Fruit fly (Drosophila melanogaster) whole organism, embryonic: ENCODE measurements around the gene CG3544.

ENCODE experiments used
- Aef1 ChIP-seq: fragments of 200-800 bp; sonication (Bioruptor generic); IDR thresholded peaks from 3 replicates; pipeline ENCODE4 v1.3.6; 2022; ENCODE audit warnings: missing biosample characterization, missing genetic modification characterization
- Asciz ChIP-seq: fragments of 200-800 bp; sonication (Bioruptor generic); optimal IDR thresholded peaks from 2 replicates; lab custom pipeline; 2017; ENCODE audit warnings: missing biosample characterization, mild to moderate bottlenecking, missing genetic modification characterization, missing genetic modification reagents
- BtbVII ChIP-seq: fragments of 200-800 bp; sonication (Bioruptor generic); optimal IDR thresholded peaks from 3 replicates; lab custom pipeline; 2017; ENCODE audit warnings: missing biosample characterization, mild to moderate bottlenecking, missing genetic modification characterization
- CG10462 ChIP-seq: fragments of 200-800 bp; sonication (Bioruptor generic); optimal IDR thresholded peaks from 2 replicates; lab custom pipeline; 2016; ENCODE audit warnings: missing biosample characterization, missing genetic modification characterization
- CG11247 ChIP-seq: fragments of 200-800 bp; sonication (Bioruptor generic); IDR thresholded peaks from 2 replicates; pipeline ENCODE4 v1.3.6; 2022; ENCODE audit warnings: missing biosample characterization, missing genetic modification characterization
- CG11456 ChIP-seq: fragments of 200-800 bp; sonication (Bioruptor generic); IDR thresholded peaks from 3 replicates; pipeline ENCODE4 v1.3.6; 2022; ENCODE audit warnings: missing biosample characterization, missing genetic modification characterization
- CG12155 ChIP-seq: fragments of 200-800 bp; sonication (Bioruptor generic); optimal IDR thresholded peaks from 3 replicates; lab custom pipeline; 2016; ENCODE audit warnings: missing biosample characterization, missing genetic modification characterization
- CG12391 ChIP-seq: fragments of 200-800 bp; sonication (Bioruptor generic); optimal IDR thresholded peaks from 3 replicates; lab custom pipeline; 2018; ENCODE audit warnings: missing biosample characterization, mild to moderate bottlenecking, missing genetic modification characterization, moderate library complexity
- CG14667 ChIP-seq: fragments of 200-800 bp; sonication (Bioruptor generic); IDR thresholded peaks from 2 replicates; pipeline ENCODE4 v1.3.6; 2022; ENCODE audit warnings: missing biosample characterization, missing genetic modification characterization
- CG15073 ChIP-seq: fragments of 200-800 bp; sonication (Bioruptor generic); optimal IDR thresholded peaks from 2 replicates; lab custom pipeline; 2016; ENCODE audit warnings: missing biosample characterization, missing genetic modification characterization
- CG1647 ChIP-seq: fragments of 200-800 bp; sonication (Bioruptor generic); optimal IDR thresholded peaks from 3 replicates; lab custom pipeline; 2016; ENCODE audit warnings: missing biosample characterization, missing genetic modification characterization
- CG17385 ChIP-seq: fragments of 200-800 bp; sonication (Bioruptor generic); optimal IDR thresholded peaks from 3 replicates; lab custom pipeline; 2018; ENCODE audit warnings: missing biosample characterization, mild to moderate bottlenecking, missing genetic modification characterization
- CG2120 ChIP-seq: fragments of 200-800 bp; sonication (Bioruptor generic); optimal IDR thresholded peaks from 3 replicates; lab custom pipeline; 2016; ENCODE audit warnings: missing biosample characterization, missing genetic modification characterization
- CG2712 ChIP-seq: fragments of 200-800 bp; optimal IDR thresholded peaks from 3 replicates; lab custom pipeline; 2019; ENCODE audit warnings: missing biosample characterization, mild to moderate bottlenecking, missing genetic modification characterization, moderate library complexity
- CG31441 ChIP-seq: fragments of 200-800 bp; sonication (Bioruptor generic); IDR thresholded peaks from 2 replicates; pipeline ENCODE4 v1.3.6; 2022; ENCODE audit warnings: missing biosample characterization, missing genetic modification characterization
- CG32767 ChIP-seq: fragments of 200-800 bp; sonication (Bioruptor generic); IDR thresholded peaks from 2 replicates; pipeline ENCODE4 v1.3.6; 2022; ENCODE audit warnings: missing biosample characterization, missing genetic modification characterization
- CG3281 ChIP-seq: fragments of 200-800 bp; sonication (Bioruptor generic); optimal IDR thresholded peaks from 3 replicates; lab custom pipeline; 2017; ENCODE audit warnings: missing biosample characterization, mild to moderate bottlenecking, missing genetic modification characterization
- CG3995 ChIP-seq: fragments of 200-800 bp; sonication (Bioruptor generic); optimal IDR thresholded peaks from 3 replicates; lab custom pipeline; 2016; ENCODE audit warnings: missing biosample characterization, missing genetic modification characterization
- CG4404 ChIP-seq: fragments of 200-800 bp; sonication (Bioruptor generic); IDR thresholded peaks from 2 replicates; pipeline ENCODE4 v1.3.6; 2022; ENCODE audit warnings: missing biosample characterization, missing genetic modification characterization
- CG4854 ChIP-seq: fragments of 200-800 bp; sonication (Bioruptor generic); optimal IDR thresholded peaks from 2 replicates; lab custom pipeline; 2016; ENCODE audit warnings: missing biosample characterization, missing genetic modification characterization, inconsistent platforms
- CG7357 ChIP-seq: fragments of 200-800 bp; sonication (Bioruptor generic); IDR thresholded peaks from 3 replicates; pipeline ENCODE4 v1.3.6; 2022; ENCODE audit warnings: missing biosample characterization, missing genetic modification characterization
- Camta ChIP-seq: fragments of 200-800 bp; sonication (Bioruptor generic); optimal IDR thresholded peaks from 2 replicates; lab custom pipeline; 2016; ENCODE audit warnings: missing biosample characterization, missing genetic modification characterization
- Chrac-16 ChIP-seq: fragments of 200-800 bp; sonication (Bioruptor generic); optimal IDR thresholded peaks from 3 replicates; lab custom pipeline; 2016; ENCODE audit warnings: missing biosample characterization, missing genetic modification characterization
- Deaf1 ChIP-seq: fragments of 200-800 bp; optimal IDR thresholded peaks from 3 replicates; lab custom pipeline; 2019; ENCODE audit warnings: missing biosample characterization, mild to moderate bottlenecking, missing genetic modification characterization, moderate library complexity
- Hmr ChIP-seq: fragments of 200-800 bp; sonication (Bioruptor generic); optimal IDR thresholded peaks from 3 replicates; lab custom pipeline; 2017; ENCODE audit warnings: mild to moderate bottlenecking, missing biosample characterization, missing genetic modification reagents, missing genetic modification characterization
- Hr3 ChIP-seq: fragments of 200-800 bp; sonication (Bioruptor generic); optimal IDR thresholded peaks from 3 replicates; lab custom pipeline; 2016; ENCODE audit warnings: missing biosample characterization, missing genetic modification characterization
- Mes4 ChIP-seq: fragments of 200-800 bp; sonication (Bioruptor generic); optimal IDR thresholded peaks from 2 replicates; lab custom pipeline; 2016; ENCODE audit warnings: missing biosample characterization, missing genetic modification characterization
- Oaz ChIP-seq: fragments of 200-800 bp; sonication (Bioruptor generic); IDR thresholded peaks from 2 replicates; pipeline ENCODE4 v1.3.6; 2022; ENCODE audit warnings: missing biosample characterization, missing genetic modification characterization
- Scr ChIP-seq: fragments of 200-800 bp; sonication (Bioruptor generic); IDR thresholded peaks from 2 replicates; pipeline ENCODE4 v1.3.6; 2022; ENCODE audit warnings: missing biosample characterization, missing genetic modification characterization; ENCODE audit not compliant: partially characterized antibody
- Sox100B ChIP-seq: fragments of 200-800 bp; sonication (Bioruptor generic); optimal IDR thresholded peaks from 3 replicates; lab custom pipeline; 2018; ENCODE audit warnings: missing biosample characterization, mild to moderate bottlenecking, missing genetic modification characterization
- Taf1 ChIP-seq: fragments of 200-800 bp; sonication (Bioruptor generic); IDR thresholded peaks from 2 replicates; pipeline ENCODE4 v1.3.6; 2022; ENCODE audit warnings: missing biosample characterization, missing genetic modification characterization
- bigmax ChIP-seq: fragments of 200-800 bp; sonication (Bioruptor generic); optimal IDR thresholded peaks from 2 replicates; lab custom pipeline; 2018; ENCODE audit warnings: missing biosample characterization, mild to moderate bottlenecking, missing genetic modification characterization
- caup ChIP-seq: fragments of 200-800 bp; sonication (Bioruptor generic); optimal IDR thresholded peaks from 3 replicates; lab custom pipeline; 2017; ENCODE audit warnings: missing biosample characterization, mild to moderate bottlenecking, missing genetic modification characterization, moderate library complexity; ENCODE audit not compliant: severe bottlenecking
- croc ChIP-seq: fragments of 200-800 bp; sonication (Bioruptor generic); conservative IDR thresholded peaks from 3 replicates; pipeline ENCODE4 v1.3.6; 2022; ENCODE audit warnings: missing biosample characterization, missing genetic modification characterization
- dysf ChIP-seq: fragments of 200-800 bp; sonication (Bioruptor generic); IDR thresholded peaks from 3 replicates; pipeline ENCODE4 v1.3.6; 2022; ENCODE audit warnings: missing biosample characterization, missing genetic modification characterization
- esg ChIP-seq: fragments of 200-800 bp; sonication (Bioruptor generic); conservative IDR thresholded peaks from 2 replicates; pipeline ENCODE4 v1.3.6; 2022; ENCODE audit warnings: missing biosample characterization, missing genetic modification characterization
- eve ChIP-seq, 2 experiments: fragments of >200 bp; optimal IDR thresholded peaks; 2 replicates each; lab custom pipeline; 2017; ENCODE audit warnings: missing biosample characterization in 2 of 2, missing genetic modification characterization in 2 of 2
- exex ChIP-seq: fragments of 200-800 bp; sonication (Bioruptor generic); optimal IDR thresholded peaks from 4 replicates; lab custom pipeline; 2018; ENCODE audit warnings: missing biosample characterization, mild to moderate bottlenecking, missing genetic modification characterization, moderate library complexity
- fd64A ChIP-seq: fragments of 200-800 bp; sonication (Bioruptor generic); optimal IDR thresholded peaks from 3 replicates; lab custom pipeline; 2018; ENCODE audit warnings: missing biosample characterization, mild to moderate bottlenecking, missing genetic modification characterization
- gcm ChIP-seq: fragments of 200-800 bp; sonication (Bioruptor generic); optimal IDR thresholded peaks from 2 replicates; lab custom pipeline; 2019; ENCODE audit warnings: missing biosample characterization, mild to moderate bottlenecking, missing genetic modification characterization, moderate library complexity
- gcm2 ChIP-seq: fragments of 200-800 bp; sonication (Bioruptor generic); optimal IDR thresholded peaks from 2 replicates; lab custom pipeline; 2016; ENCODE audit warnings: missing biosample characterization, missing genetic modification characterization
- grn ChIP-seq: fragments of 200-800 bp; sonication (Bioruptor generic); optimal IDR thresholded peaks from 3 replicates; lab custom pipeline; 2017; ENCODE audit warnings: missing biosample characterization, missing genetic modification characterization
- h ChIP-seq: fragments of >200 bp; optimal IDR thresholded peaks from 2 replicates; lab custom pipeline; 2017
- hbn ChIP-seq: fragments of 200-800 bp; sonication (Bioruptor generic); IDR thresholded peaks from 2 replicates; pipeline ENCODE4 v1.3.6; 2022; ENCODE audit warnings: missing biosample characterization, missing genetic modification characterization; ENCODE audit not compliant: partially characterized antibody
- luna ChIP-seq: fragments of 200-800 bp; sonication (Bioruptor generic); optimal IDR thresholded peaks from 2 replicates; lab custom pipeline; 2016; ENCODE audit warnings: missing biosample characterization, missing genetic modification characterization
- pzg ChIP-seq: fragments of 200-800 bp; sonication (Bioruptor generic); optimal IDR thresholded peaks from 3 replicates; lab custom pipeline; 2018; ENCODE audit warnings: missing biosample characterization, mild to moderate bottlenecking, missing genetic modification characterization, moderate library complexity
- seq ChIP-seq: fragments of 200-800 bp; sonication (Bioruptor generic); IDR thresholded peaks from 2 replicates; pipeline ENCODE4 v1.3.6; 2022; ENCODE audit warnings: missing biosample characterization, missing genetic modification characterization
- sima ChIP-seq: fragments of 200-800 bp; sonication (Bioruptor generic); optimal IDR thresholded peaks from 2 replicates; lab custom pipeline; 2016; ENCODE audit warnings: missing biosample characterization, missing genetic modification characterization
- sisA ChIP-seq: fragments of 200-800 bp; sonication (Bioruptor generic); IDR thresholded peaks from 2 replicates; pipeline ENCODE4 v1.3.6; 2022; ENCODE audit warnings: missing biosample characterization, missing genetic modification characterization
- sug ChIP-seq: fragments of 200-800 bp; optimal IDR thresholded peaks from 2 replicates; lab custom pipeline; 2019; ENCODE audit warnings: missing biosample characterization, mild to moderate bottlenecking, missing genetic modification characterization, moderate library complexity

Gene CG3544

dm6 chr2L:819315-820032 is 35.3 kb downstream of the CG3544 start, which contains the start of the genes PGAP2 and Clp (continued):
- TF ChIP-seq CG2712 (peak; percentile 85), caup (peak; percentile 42), CG7357 (peak; percentile 59; the same call in 1 of the 3 replicates), Chrac-16 (GFP tag; lab: Kevin White, UChicago) (peak; percentile 74), dysf (GFP tag; lab: Robert Waterston, UW) (peak; percentile 81), Oaz (GFP tag; lab: Robert Waterston, UW) (peak; percentile 77), Mes4 (GFP tag; lab: Kevin White, UChicago) (no peak), hbn (GFP tag; lab: Robert Waterston, UW) (0 out of 2 replicates have a peak, but pooled peaks have one; percentile 31), CG11456 (GFP tag; lab: Robert Waterston, UW) (peak; percentile 73; the same call in 2 of the 3 replicates), Sox100B (GFP tag; lab: Kevin White, UChicago) (no peak), sisA (GFP tag; lab: Robert Waterston, UW) (peak; percentile 76), exex (tag; lab: Kevin White, UChicago) (peak; percentile 53), sima (GFP tag; lab: Kevin White, UChicago) (no peak), sug (tag; lab: Kevin White, UChicago) (peak; percentile 76), CG10462 (no peak), CG1647 (GFP tag; lab: Kevin White, UChicago) (peak; percentile 2), CG12155 (GFP tag; lab: Kevin White, UChicago) (peak; percentile 73), h (lab: Kevin White, UChicago) (no peak), seq (peak; percentile 38; the same call in 1 of the 2 replicates), CG4854 (GFP tag; lab: Kevin White, UChicago) (peak; percentile 20), CG11247 (GFP tag; lab: Robert Waterston, UW) (peak; percentile 46; the same call in 1 of the 2 replicates), Scr (GFP tag; lab: Robert Waterston, UW) (peak; percentile 67; the same call in 1 of the 2 replicates), CG15073 (GFP tag; lab: Kevin White, UChicago) (peak; percentile 33), bigmax (GFP tag; lab: Kevin White, UChicago) (no peak), croc (peak; percentile 71), Camta (GFP tag; lab: Kevin White, UChicago) (peak; percentile 33), BtbVII (GFP tag; lab: Kevin White, UChicago) (no peak), Hr3 (GFP tag; lab: Kevin White, UChicago) (peak; percentile 76), CG14667 (GFP tag; lab: Robert Waterston, UW) (peak; percentile 53; the same call in 1 of the 2 replicates), Aef1 (peak; percentile 82), CG12391 (tag; lab: Kevin White, UChicago) (peak; percentile 89), CG2120 (GFP tag; lab: Kevin White, UChicago) (peak; percentile 84), CG4404 (GFP tag; lab: Robert Waterston, UW) (peak; percentile 71), fd64A (GFP tag; lab: Kevin White, UChicago) (no peak), CG3281 (GFP tag; lab: Kevin White, UChicago) (peak; percentile 56), CG3995 (GFP tag; lab: Kevin White, UChicago) (peak; percentile 9), CG17385 (peak; percentile 64), Asciz (no peak), esg (GFP tag; lab: Robert Waterston, UW) (peak; percentile 79), gcm2 (GFP tag; lab: Kevin White, UChicago) (no peak), pzg (GFP tag; lab: Kevin White, UChicago) (peak; percentile 34), CG32767 (peak; percentile 71; the same call in 1 of the 2 replicates), Deaf1 (tag; lab: Kevin White, UChicago) (no peak), grn (no peak), Hmr (GFP tag; lab: Kevin White, UChicago) (peak; percentile 64), luna (no peak), gcm (GFP tag; lab: Kevin White, UChicago) (peak; percentile 36), eve (GFP tag; optimal IDR thresholded peaks at IDR 0.05; lab: Kevin White, UChicago) (no peak), CG31441 (GFP tag; lab: Robert Waterston, UW) (peak; percentile 73), Taf1 (GFP tag; lab: Robert Waterston, UW) (peak; percentile 24; the same call in 1 of the 2 replicates)
